Fruit fly (Drosophila melanogaster) whole organism, larva: ENCODE measurements around the gene CG14190.

Source experiments
- noc ChIP-seq: fragments of 200-800 bp; sonication (Bioruptor generic); optimal IDR thresholded peaks from 3 replicates; lab custom pipeline; 2019; ENCODE audit warnings: missing biosample characterization, mild to moderate bottlenecking, missing genetic modification characterization, moderate library complexity

Gene CG14190

dm6 chrX:19096179-19096578, 39.5 kb downstream of the CG14190 start:
- TF ChIP-seq noc (tag; lab: Kevin White, UChicago), result no peak

DNA sequence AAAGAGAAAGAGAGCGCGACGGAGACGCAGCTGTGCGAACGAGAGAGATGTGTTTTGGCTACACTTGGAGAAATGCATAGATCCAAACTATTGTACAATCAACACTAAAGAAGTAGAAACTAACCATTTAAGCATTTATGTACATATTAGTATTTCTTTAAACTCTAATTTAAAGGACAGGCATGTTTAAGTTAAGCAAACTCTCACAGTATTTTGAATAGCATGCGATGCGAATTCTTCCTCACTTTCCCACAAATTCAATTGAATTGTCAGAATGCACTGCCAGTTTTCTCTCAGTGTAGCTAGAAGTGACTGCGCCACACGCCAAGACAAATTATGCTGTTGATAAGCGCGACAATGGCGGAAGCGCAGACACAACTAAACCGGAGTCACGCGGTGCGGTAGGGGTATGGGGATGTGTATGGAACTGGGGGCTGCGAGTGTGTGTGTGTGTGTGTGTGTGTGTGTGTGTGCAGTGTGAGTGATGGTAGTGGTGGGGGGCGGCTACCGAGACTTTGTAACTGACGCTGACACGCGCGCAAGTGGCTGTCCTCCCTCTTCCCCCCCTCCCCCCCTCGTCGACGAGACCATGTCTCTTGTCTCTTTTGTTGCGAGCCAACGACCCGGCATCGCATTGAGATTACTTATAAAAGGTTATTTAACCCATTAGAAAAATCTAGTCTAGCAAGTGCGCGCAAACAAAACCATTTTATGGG, 50.3 kb downstream of the CG14190 start:
- TF ChIP-seq noc (tag; lab: Kevin White, UChicago), result no peak
